Worm (Caenorhabditis elegans): ENCODE measurements around the gene col-161.

col-161 gene

DNA sequence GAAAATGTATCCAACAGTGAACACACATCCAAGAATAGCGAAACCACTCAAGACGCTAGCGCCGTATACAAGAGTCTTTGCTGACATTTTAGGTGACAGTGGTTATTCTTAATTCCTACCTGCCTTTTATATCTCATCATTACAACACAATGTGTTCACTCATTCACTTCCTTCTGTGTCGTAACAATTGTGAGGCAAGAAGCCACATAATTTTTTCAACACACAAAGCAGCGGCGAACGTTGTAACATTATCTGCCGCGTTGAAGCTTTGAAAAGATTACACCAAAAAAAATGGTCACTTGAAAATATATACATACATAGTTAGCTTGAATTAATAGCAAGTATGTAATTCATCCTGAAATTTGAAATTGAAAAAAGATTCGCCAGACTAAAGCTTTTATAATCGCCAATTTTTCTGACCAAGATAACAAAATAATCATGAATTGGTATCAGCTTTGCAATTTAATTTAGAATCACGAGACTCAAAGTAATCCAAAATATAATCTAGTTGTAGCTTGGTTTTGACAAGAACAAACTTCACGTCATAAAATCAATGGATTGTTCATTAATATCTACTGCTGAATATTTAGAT is at the start of gene col-161, which contains the start of gene srh-18:
Gene col-161 (minus strand): TSS at position 101 of the 592 bp plus-strand sequence.
Gene srh-18 (plus strand): TSS at position 542 of the 592 bp plus-strand sequence.
- TF ChIP-seq nhr-25 (tag; optimal IDR thresholded peaks at IDR 0.05) (no peak), nhr-237 (tag; optimal IDR thresholded peaks at IDR 0.05) (no peak), mbf-1 (tag; optimal IDR thresholded peaks at IDR 0.05) (no peak), C34F6.9 (tag; optimal IDR thresholded peaks at IDR 0.05) (no peak), dmd-4 (tag; optimal IDR thresholded peaks at IDR 0.05) (no peak), lsy-2 (tag; optimal IDR thresholded peaks at IDR 0.05) (no peak), elt-3 (tag; optimal IDR thresholded peaks at IDR 0.05) (no peak), lin-13 (GFP tag; optimal IDR thresholded peaks at IDR 0.05) (no peak), ztf-11 (tag; optimal IDR thresholded peaks at IDR 0.05) (no peak), skn-1 (tag; optimal IDR thresholded peaks at IDR 0.05) (no peak), peb-1 (tag; optimal IDR thresholded peaks at IDR 0.05) (no peak), nhr-11 (tag; optimal IDR thresholded peaks at IDR 0.05) (no peak), ceh-16 (tag; optimal IDR thresholded peaks at IDR 0.05) (no peak), elt-1 (tag; optimal IDR thresholded peaks at IDR 0.05) (no peak)

DNA sequence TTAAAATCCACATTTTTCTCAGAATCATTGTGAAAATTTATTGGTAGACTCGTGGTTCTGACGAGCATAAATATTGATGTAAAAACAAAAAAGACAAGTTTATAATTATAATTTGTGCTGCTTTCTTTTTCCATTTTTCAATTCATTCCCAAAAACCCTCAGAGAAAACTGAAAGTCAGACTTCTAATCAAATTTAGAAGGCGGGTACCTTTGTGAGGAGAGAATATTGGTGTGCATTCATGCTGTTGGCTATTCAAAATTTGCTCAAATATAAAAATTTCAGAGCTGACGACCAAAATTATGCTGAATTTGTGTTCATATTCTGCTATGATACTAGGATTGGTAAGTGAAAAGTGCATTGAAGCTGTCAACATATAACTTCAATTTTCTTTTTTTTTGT is 49.2 kb upstream of the col-161 start, which contains the start of gene srx-125:
Gene srx-125 (plus strand): TSS at position 301 of the 400 bp plus-strand sequence.
- TF ChIP-seq lsy-2 (tag; optimal IDR thresholded peaks at IDR 0.05) (no peak), ztf-4 (tag; optimal IDR thresholded peaks at IDR 0.05) (no peak), unc-39 (tag; optimal IDR thresholded peaks at IDR 0.05) (no peak), Y55F3AM.14 (GFP tag; optimal IDR thresholded peaks at IDR 0.05) (no peak), ama-1 (optimal IDR thresholded peaks at IDR 0.05) (no peak), unc-55 (GFP tag; optimal IDR thresholded peaks at IDR 0.05) (no peak), ztf-1 (GFP tag; conservative IDR thresholded peaks at IDR 0.05) (no peak), nhr-23 (tag; optimal IDR thresholded peaks at IDR 0.05) (no peak), ztf-11 (tag; optimal IDR thresholded peaks at IDR 0.05) (no peak), elt-3 (tag; optimal IDR thresholded peaks at IDR 0.05) (no peak), zag-1 (tag; optimal IDR thresholded peaks at IDR 0.05) (no peak), lin-39 (tag; optimal IDR thresholded peaks at IDR 0.05) (no peak), sma-9 (GFP tag; optimal IDR thresholded peaks at IDR 0.05) (no peak), sma-9 (tag; optimal IDR thresholded peaks at IDR 0.05) (no peak), C34F6.9 (tag; optimal IDR thresholded peaks at IDR 0.05) (no peak)

DNA sequence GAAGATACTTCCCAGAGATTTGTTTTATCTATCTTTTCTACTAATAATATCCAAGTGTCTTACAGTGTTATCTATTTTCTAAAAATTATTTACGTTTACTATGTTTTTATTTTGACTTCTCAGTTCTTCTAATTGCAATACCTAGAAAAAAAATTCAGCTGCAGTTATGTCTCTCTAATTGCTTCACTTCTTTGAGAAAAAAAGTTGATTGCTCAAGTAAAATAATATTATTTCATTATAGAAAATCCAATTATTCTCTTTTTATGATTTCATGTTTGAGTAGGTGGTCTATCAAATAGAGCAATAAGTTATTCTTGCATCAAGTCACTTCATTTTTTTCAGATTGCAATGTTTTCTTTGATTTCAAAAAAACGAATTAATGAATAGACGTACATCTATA is 48.7 kb upstream of the col-161 start:
- TF ChIP-seq ZK546.5 (tag; optimal IDR thresholded peaks at IDR 0.05) (no peak), lin-39 (tag; optimal IDR thresholded peaks at IDR 0.05) (no peak), mab-5 (tag; optimal IDR thresholded peaks at IDR 0.05) (no peak), crh-2 (tag; optimal IDR thresholded peaks at IDR 0.05) (no peak), ceh-82 (tag; optimal IDR thresholded peaks at IDR 0.05) (no peak), aly-2 (tag; optimal IDR thresholded peaks at IDR 0.05) (no peak), sma-3 (GFP tag; optimal IDR thresholded peaks at IDR 0.05) (no peak), snpc-4 (tag; optimal IDR thresholded peaks at IDR 0.05) (no peak)

DNA sequence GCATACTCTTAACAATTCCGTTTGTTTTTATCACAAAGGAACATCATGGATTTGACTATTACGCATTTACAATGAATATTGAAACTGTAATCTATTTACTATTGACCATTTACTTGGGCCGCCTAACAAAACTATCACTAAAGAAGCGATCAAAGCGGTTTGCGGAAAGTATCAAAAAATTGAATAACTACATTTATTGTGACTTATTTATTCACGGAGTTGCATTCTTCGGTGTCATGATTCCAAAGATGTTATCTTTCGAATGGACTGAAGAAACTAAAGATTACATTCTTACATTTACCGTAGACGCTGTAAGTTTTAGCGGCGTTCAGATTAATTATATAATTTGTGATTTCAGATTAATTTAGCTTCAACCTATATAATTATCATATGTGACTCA is 46.4 kb upstream of the col-161 start:
- TF ChIP-seq egl-27 (tag; optimal IDR thresholded peaks at IDR 0.05) (no peak), peb-1 (tag; optimal IDR thresholded peaks at IDR 0.05) (no peak), alr-1 (tag; optimal IDR thresholded peaks at IDR 0.05) (no peak), dmd-4 (tag; optimal IDR thresholded peaks at IDR 0.05) (no peak), ceh-82 (tag; optimal IDR thresholded peaks at IDR 0.05) (no peak), blmp-1 (tag; optimal IDR thresholded peaks at IDR 0.05; ENCODE audit: insufficient read depth) (no peak), fos-1 (tag; optimal IDR thresholded peaks at IDR 0.05) (no peak), sma-3 (GFP tag; optimal IDR thresholded peaks at IDR 0.05) (no peak), mab-5 (tag; optimal IDR thresholded peaks at IDR 0.05) (no peak), sma-9 (GFP tag; optimal IDR thresholded peaks at IDR 0.05) (no peak), sma-9 (tag; optimal IDR thresholded peaks at IDR 0.05) (no peak), C34F6.9 (tag; optimal IDR thresholded peaks at IDR 0.05) (no peak), F13H6.1 (tag; optimal IDR thresholded peaks at IDR 0.05) (no peak), R02D3.7 (tag; optimal IDR thresholded peaks at IDR 0.05) (no peak), nhr-10 (tag; optimal IDR thresholded peaks at IDR 0.05) (no peak), elt-1 (tag; optimal IDR thresholded peaks at IDR 0.05) (no peak), nhr-77 (tag; optimal IDR thresholded peaks at IDR 0.05) (no peak)
